Worm (Caenorhabditis elegans) whole organism, L1 larva: Measurements from ENCODE around the gene F28A10.1.
"Not testable (repeated sequence)": the region's sequence is repeated elsewhere in the genome, so short reads cannot be mapped to it uniquely, and the experiment has no call there.

Source experiments
- C34B4.2 ChIP-seq: sonication (generic microtip); optimal IDR thresholded peaks from 2 replicates; lab custom pipeline; 2017; ENCODE audit warnings: mild to moderate bottlenecking, missing genetic modification characterization, missing compliant biosample characterization
- alr-1 ChIP-seq: fragments of 200-800 bp; sonication (Bioruptor generic); optimal IDR thresholded peaks from 2 replicates; lab custom pipeline; 2018; ENCODE audit warnings: borderline replicate concordance, mild to moderate bottlenecking, missing genetic modification characterization, missing compliant biosample characterization
- blmp-1 ChIP-seq: fragments of 150-350 bp; optimal IDR thresholded peaks from 2 replicates; lab custom pipeline; 2014; ENCODE audit warnings: missing biosample characterization, missing genetic modification characterization
- ceh-82 ChIP-seq, 3 experiments: fragments of 150-350 bp in 1 of 3; sonication (generic microtip) in 2 of 3; optimal IDR thresholded peaks; 2 replicates each; lab custom pipeline; 2014 to 2017; ENCODE audit warnings: missing biosample characterization in 3 of 3, missing genetic modification characterization in 3 of 3
- ceh-88 ChIP-seq: fragments of 200-800 bp; sonication (Bioruptor generic); IDR thresholded peaks from 2 replicates; pipeline ENCODE4 v1.3.6; 2022; ENCODE audit warnings: missing genetic modification characterization, missing compliant biosample characterization
- ceh-90 ChIP-seq: sonication (generic microtip); optimal IDR thresholded peaks from 2 replicates; lab custom pipeline; 2016; ENCODE audit warnings: missing genetic modification characterization, missing compliant biosample characterization
- efl-1 ChIP-seq, 4 experiments: fragments of 150-350 bp; optimal IDR thresholded peaks in 3 of 4; peaks in 1 of 4; 1 replicate in 1 of 4; 2 replicates in 3 of 4; lab custom pipeline; 2014; ENCODE audit warnings: missing biosample characterization in 2 of 4, missing genetic modification characterization in 2 of 4, missing genetic modification reagents in 2 of 4
- elt-2 ChIP-seq: sonication (generic microtip); optimal IDR thresholded peaks from 2 replicates; lab custom pipeline; 2016; ENCODE audit warnings: missing genetic modification characterization, mild to moderate bottlenecking, inconsistent platforms, missing compliant biosample characterization, missing genetic modification reagents
- ets-5 ChIP-seq: fragments of 200-800 bp; sonication (Bioruptor generic); IDR thresholded peaks from 2 replicates; pipeline ENCODE4 v1.3.6; 2022; ENCODE audit warnings: missing genetic modification characterization, missing compliant biosample characterization
- fkh-10 ChIP-seq: sonication (generic microtip); optimal IDR thresholded peaks from 2 replicates; lab custom pipeline; 2017; ENCODE audit warnings: missing biosample characterization, missing genetic modification reagents, missing genetic modification characterization
- grh-1 ChIP-seq: fragments of 200-800 bp; sonication (Bioruptor generic); IDR thresholded peaks from 2 replicates; pipeline ENCODE4 v1.3.6; 2022; ENCODE audit warnings: missing genetic modification reagents, missing genetic modification characterization, missing compliant biosample characterization
- hlh-17 ChIP-seq: fragments of 200-800 bp; sonication (Bioruptor generic); optimal IDR thresholded peaks from 2 replicates; lab custom pipeline; 2018; ENCODE audit warnings: missing genetic modification characterization, mild to moderate bottlenecking, missing compliant biosample characterization, moderate library complexity, borderline replicate concordance
- hlh-4 ChIP-seq: sonication (generic microtip); optimal IDR thresholded peaks from 2 replicates; lab custom pipeline; 2016; ENCODE audit warnings: mild to moderate bottlenecking, missing genetic modification characterization, missing compliant biosample characterization
- hpl-2 ChIP-seq: fragments of 150-350 bp; optimal IDR thresholded peaks from 2 replicates; lab custom pipeline; 2014; ENCODE audit warnings: missing biosample characterization, missing genetic modification reagents, missing genetic modification characterization
- irx-1 ChIP-seq: sonication (generic microtip); optimal IDR thresholded peaks from 2 replicates; lab custom pipeline; 2016; ENCODE audit warnings: missing genetic modification characterization, missing compliant biosample characterization
- isw-1 ChIP-seq: fragments of 200-800 bp; sonication (Bioruptor generic); IDR thresholded peaks from 2 replicates; pipeline ENCODE4 v1.3.6; 2022; ENCODE audit warnings: missing genetic modification characterization, missing compliant biosample characterization
- lin-15B ChIP-seq: fragments of 150-350 bp; sonication (generic microtip); optimal IDR thresholded peaks from 3 replicates; lab custom pipeline; 2014; ENCODE audit warnings: missing biosample characterization, missing genetic modification characterization
- lin-35 ChIP-seq, 2 experiments: fragments of 150-350 bp; optimal IDR thresholded peaks; 2 replicates each; lab custom pipeline; 2014; ENCODE audit warnings: missing biosample characterization in 2 of 2, missing genetic modification characterization in 2 of 2, missing genetic modification reagents in 2 of 2
- lin-39 ChIP-seq: fragments of 150-350 bp; optimal IDR thresholded peaks from 2 replicates; lab custom pipeline; 2014; ENCODE audit warnings: missing biosample characterization, missing genetic modification reagents, missing genetic modification characterization
- lir-3 ChIP-seq: sonication (generic microtip); optimal IDR thresholded peaks from 2 replicates; lab custom pipeline; 2016; ENCODE audit warnings: mild to moderate bottlenecking, missing genetic modification characterization, moderate library complexity, missing compliant biosample characterization; ENCODE audit not compliant: poor library complexity
- lsy-2 ChIP-seq, 2 experiments: fragments of 150-350 bp; optimal IDR thresholded peaks; 2 replicates each; lab custom pipeline; 2014; ENCODE audit warnings: missing biosample characterization in 2 of 2, missing genetic modification characterization in 2 of 2
- mdl-1 ChIP-seq, 2 experiments: fragments of 150-350 bp; optimal IDR thresholded peaks; 2 replicates each; lab custom pipeline; 2014 to 2017; ENCODE audit warnings: missing biosample characterization in 2 of 2, missing genetic modification characterization in 2 of 2, inconsistent platforms in 1 of 2
- nhr-19 ChIP-seq: fragments of 200-800 bp; sonication (Bioruptor generic); conservative IDR thresholded peaks from 2 replicates; pipeline ENCODE4 v1.3.6; 2022; ENCODE audit warnings: missing genetic modification characterization, missing compliant biosample characterization
- nhr-20 ChIP-seq: sonication (generic microtip); optimal IDR thresholded peaks from 2 replicates; lab custom pipeline; 2016; ENCODE audit warnings: mild to moderate bottlenecking, missing genetic modification characterization, missing compliant biosample characterization
- nhr-28 ChIP-seq: fragments of 150-350 bp; optimal IDR thresholded peaks from 2 replicates; lab custom pipeline; 2014; ENCODE audit warnings: missing biosample characterization, missing genetic modification characterization
- nhr-76 ChIP-seq: sonication (generic microtip); optimal IDR thresholded peaks from 2 replicates; lab custom pipeline; 2017; ENCODE audit warnings: missing biosample characterization, missing genetic modification characterization
- nhr-84 ChIP-seq: sonication (generic microtip); optimal IDR thresholded peaks from 2 replicates; lab custom pipeline; 2017; ENCODE audit warnings: missing biosample characterization, missing genetic modification characterization
- nhr-90 ChIP-seq: sonication (generic microtip); optimal IDR thresholded peaks from 2 replicates; lab custom pipeline; 2016; ENCODE audit warnings: mild to moderate bottlenecking, missing genetic modification characterization, missing compliant biosample characterization; ENCODE audit not compliant: poor library complexity
- snpc-4 ChIP-seq: fragments of 150-350 bp; optimal IDR thresholded peaks from 2 replicates; lab custom pipeline; 2014; ENCODE audit warnings: missing biosample characterization, missing genetic modification characterization
- tbx-2 ChIP-seq: sonication (generic microtip); optimal IDR thresholded peaks from 2 replicates; lab custom pipeline; 2016; ENCODE audit warnings: missing genetic modification characterization, missing compliant biosample characterization
- unc-98 ChIP-seq: fragments of 200-800 bp; sonication (Bioruptor generic); IDR thresholded peaks from 2 replicates; pipeline ENCODE4 v1.3.6; 2022; ENCODE audit warnings: missing genetic modification characterization, missing compliant biosample characterization
- xbp-1 ChIP-seq: sonication (generic microtip); optimal IDR thresholded peaks from 2 replicates; lab custom pipeline; 2016; ENCODE audit warnings: missing genetic modification characterization, missing compliant biosample characterization
- ztf-11 ChIP-seq, 2 experiments: sonication (generic microtip); optimal IDR thresholded peaks; 2 replicates each; lab custom pipeline; 2016 to 2017; ENCODE audit warnings: missing genetic modification characterization in 2 of 2, missing biosample characterization in 1 of 2, missing compliant biosample characterization in 1 of 2
- ztf-4 ChIP-seq: fragments of 150-350 bp; optimal IDR thresholded peaks from 2 replicates; lab custom pipeline; 2014; ENCODE audit warnings: missing biosample characterization, missing genetic modification characterization

F28A10.1 gene

ce11 chrII:814737-815136, 10.9 kb upstream of the F28A10.1 start, which contains the start of gene msrp-3:
msrp-3 (minus strand) TSS chrII:814837.
- TF ChIP-seq ceh-82 (tag; optimal IDR thresholded peaks at IDR 0.05; lab: Kevin White, UChicago) = no peak
- no peak for TF ChIP-seq ceh-90 (tag; lab: Kevin White, UChicago)

DNA sequence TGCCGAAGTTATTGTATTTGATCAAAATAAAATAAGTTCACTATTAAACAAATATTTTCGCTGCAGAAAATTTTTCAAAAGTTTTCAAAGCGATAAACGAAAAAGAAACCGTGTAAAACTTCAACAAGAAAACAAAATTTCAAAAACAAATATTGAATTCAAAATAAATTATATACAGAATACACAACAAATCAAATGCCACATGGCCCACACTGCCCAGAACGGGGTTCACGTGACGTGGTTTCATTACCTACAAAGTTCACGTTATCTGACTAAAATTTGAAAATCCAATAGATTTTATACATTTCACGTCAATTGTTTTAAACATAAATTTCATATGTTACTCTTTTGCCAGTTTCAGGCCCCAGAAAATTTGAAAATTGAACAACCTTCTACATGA, 5.1 kb upstream of the F28A10.1 start, which contains the start of gene F46F5.7:
F46F5.7 (minus strand) TSS at position 101 of the 400 bp plus-strand sequence.
- TF ChIP-seq blmp-1 (tag; lab: Kevin White, UChicago) (no peak), elt-2 (tag; lab: Kevin White, UChicago) (no peak), mdl-1 (tag; optimal IDR thresholded peaks at IDR 0.05; lab: Kevin White, UChicago) (no peak), hlh-17 (GFP tag; lab: Kevin White, UChicago) (no peak), ztf-4 (tag; lab: Kevin White, UChicago) (no peak), alr-1 (tag; lab: Kevin White, UChicago) (no peak), ceh-88 (GFP tag; lab: Robert Waterston, UW) (no peak), efl-1 (optimal IDR thresholded peaks at IDR 0.05; lab: Kevin White, UChicago) (no peak), efl-1 (GFP tag; optimal IDR thresholded peaks at IDR 0.05 in 1 of 2; lab: Kevin White, UChicago) (no peak), hlh-4 (no peak), nhr-90 (tag; lab: Kevin White, UChicago) (no peak), hpl-2 (GFP tag; lab: Kevin White, UChicago) (no peak), nhr-84 (no peak), C34B4.2 (tag; lab: Kevin White, UChicago) (no peak), nhr-76 (tag; lab: Kevin White, UChicago) (no peak), lin-15B (tag; lab: Kevin White, UChicago) (no peak), nhr-28 (tag; lab: Kevin White, UChicago) (no peak), lsy-2 (tag; optimal IDR thresholded peaks at IDR 0.05; lab: Kevin White, UChicago) (no peak), tbx-2 (no peak), nhr-19 (GFP tag; lab: Robert Waterston, UW) (no peak)

- TF ChIP-seq ztf-11 (tag; optimal IDR thresholded peaks at IDR 0.05; lab: Kevin White, UChicago) = no peak
- TF ChIP-seq snpc-4 (tag; lab: Kevin White, UChicago) = no peak
- TF ChIP-seq lin-39 (tag; lab: Kevin White, UChicago) = no peak
- TF ChIP-seq hpl-2 (GFP tag; lab: Kevin White, UChicago) = no peak
- TF ChIP-seq irx-1 (tag; lab: Kevin White, UChicago) = no peak
- TF ChIP-seq nhr-20 (tag; lab: Kevin White, UChicago) = no peak
- TF ChIP-seq lin-35 (GFP tag; optimal IDR thresholded peaks at IDR 0.05; lab: Kevin White, UChicago) = no peak
- no peak for TF ChIP-seq unc-98 (GFP tag; lab: Robert Waterston, UW)
These were observed 4.1 kb upstream of the F28A10.1 start, which contains the start of gene F46F5.8 for ce11 chrII:821514-821913. F46F5.8 (minus strand) TSS chrII:821614.

ce11 chrII:822730-823129, 2.9 kb upstream of the F28A10.1 start, which contains the start of gene msrp-4:
msrp-4 (minus strand) TSS chrII:822830.
- not testable (repeated sequence) for TF ChIP-seq isw-1 (GFP tag; lab: Robert Waterston, UW); ets-5 (GFP tag; lab: Robert Waterston, UW); hlh-4

DNA sequence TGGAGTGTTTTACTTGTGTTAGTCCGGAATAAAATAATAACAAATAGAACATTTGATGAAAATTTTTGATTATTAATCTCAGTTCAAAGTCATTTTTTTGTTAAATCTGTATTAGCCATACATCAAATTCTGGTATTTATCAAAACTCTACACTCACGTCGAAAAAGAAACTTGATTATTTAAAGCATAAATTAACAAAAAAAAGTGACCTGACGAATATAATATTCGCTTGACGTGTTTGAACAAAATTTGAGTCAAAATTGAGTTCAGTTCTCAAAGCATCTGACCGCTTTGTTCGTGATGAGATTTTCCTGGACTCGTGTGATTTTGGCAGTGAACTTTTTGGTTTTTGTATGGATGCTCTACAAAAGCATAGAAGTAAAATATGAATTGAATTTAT, 2.1 kb upstream of the F28A10.1 start, which contains the start of gene F46F5.10:
F46F5.10 (plus strand) TSS at position 301 of the 400 bp plus-strand sequence.
- TF ChIP-seq lir-3 (tag; lab: Kevin White, UChicago) (no peak), alr-1 (tag; lab: Kevin White, UChicago) (no peak), lin-35 (GFP tag; optimal IDR thresholded peaks at IDR 0.05; lab: Kevin White, UChicago) (no peak), snpc-4 (tag; lab: Kevin White, UChicago) (no peak), xbp-1 (tag; lab: Kevin White, UChicago) (no peak), irx-1 (tag; lab: Kevin White, UChicago) (no peak), grh-1 (GFP tag; lab: Robert Waterston, UW) (no peak), fkh-10 (GFP tag; lab: Kevin White, UChicago) (no peak)
